Worm (Caenorhabditis elegans): ENCODE data around the gene ZK742.4.

DNA sequence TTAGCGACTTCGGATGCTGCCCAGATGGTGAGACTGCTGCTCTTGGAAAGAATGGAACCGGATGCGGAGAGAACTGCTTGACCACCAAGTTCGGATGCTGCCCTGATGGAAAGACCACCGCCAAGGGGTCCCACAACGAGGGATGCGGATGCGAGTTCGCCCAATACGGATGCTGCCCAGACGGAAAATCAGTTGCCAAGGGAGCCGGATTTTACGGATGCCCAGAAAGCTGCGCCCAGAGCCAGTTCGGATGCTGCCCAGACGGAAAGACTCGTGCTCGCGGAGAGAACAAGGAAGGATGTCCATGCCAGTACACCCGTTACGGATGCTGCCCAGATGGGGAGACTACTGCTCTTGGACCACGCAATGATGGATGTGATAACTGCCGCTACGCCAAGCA lies 19.4 kb upstream of the ZK742.4 start:
- TF ChIP-seq F13C5.2 (tag; optimal IDR thresholded peaks at IDR 0.05), result no peak
- no peak for TF ChIP-seq B0310.2 (tag; optimal IDR thresholded peaks at IDR 0.05)
- TF ChIP-seq flt-1 (GFP tag; IDR thresholded peaks at IDR 0.05), result no peak
- TF ChIP-seq ets-7 (tag; optimal IDR thresholded peaks at IDR 0.05), result no peak
- no peak for TF ChIP-seq tra-4 (tag; optimal IDR thresholded peaks at IDR 0.05)
- no peak for TF ChIP-seq ama-1 (optimal IDR thresholded peaks at IDR 0.05)
- TF ChIP-seq pes-1 (GFP tag; IDR thresholded peaks at IDR 0.05), result no peak
- no peak for TF ChIP-seq aly-1 (tag; optimal IDR thresholded peaks at IDR 0.05)
- no peak for TF ChIP-seq tbx-11 (GFP tag; IDR thresholded peaks at IDR 0.05)
- TF ChIP-seq hnd-1 (tag; optimal IDR thresholded peaks at IDR 0.05), result no peak

Data from whole organism, early embryonic.